Fruit fly (Drosophila melanogaster) whole organism, embryonic: Measurements from ENCODE around the gene CG13250.
A peak's percentile ranks its signal among the peaks of the same experiment; 100 is the strongest.

Experiments
- Atf3 ChIP-seq: fragments of 200-800 bp; sonication (Bioruptor generic); optimal IDR thresholded peaks from 3 replicates; lab custom pipeline; 2016; ENCODE audit warnings: missing biosample characterization, missing genetic modification characterization
- C15 ChIP-seq: fragments of 200-800 bp; sonication (Bioruptor generic); IDR thresholded peaks from 3 replicates; pipeline ENCODE4 v1.3.6; 2022; ENCODE audit warnings: missing biosample characterization, missing genetic modification characterization
- CG10654 ChIP-seq: fragments of 200-800 bp; sonication (Bioruptor generic); optimal IDR thresholded peaks from 2 replicates; lab custom pipeline; 2016; ENCODE audit warnings: missing biosample characterization, missing genetic modification characterization
- CG12219 ChIP-seq: fragments of 200-800 bp; sonication (Bioruptor generic); optimal IDR thresholded peaks from 3 replicates; lab custom pipeline; 2018; ENCODE audit warnings: missing biosample characterization, mild to moderate bottlenecking, missing genetic modification characterization
- CG14667 ChIP-seq: fragments of 200-800 bp; sonication (Bioruptor generic); IDR thresholded peaks from 2 replicates; pipeline ENCODE4 v1.3.6; 2022; ENCODE audit warnings: missing biosample characterization, missing genetic modification characterization
- CG15269 ChIP-seq: fragments of 200-800 bp; sonication (Bioruptor generic); optimal IDR thresholded peaks from 2 replicates; lab custom pipeline; 2018; ENCODE audit warnings: missing biosample characterization, mild to moderate bottlenecking, missing genetic modification characterization, moderate library complexity
- CG17829 ChIP-seq: fragments of 200-800 bp; optimal IDR thresholded peaks from 2 replicates; lab custom pipeline; 2019; ENCODE audit warnings: missing biosample characterization, mild to moderate bottlenecking, missing genetic modification characterization, moderate library complexity
- CG2116 ChIP-seq: fragments of 200-800 bp; sonication (Bioruptor generic); optimal IDR thresholded peaks from 3 replicates; lab custom pipeline; 2018; ENCODE audit warnings: missing biosample characterization, mild to moderate bottlenecking, missing genetic modification characterization
- CG32532 ChIP-seq: fragments of 200-800 bp; sonication (Bioruptor generic); IDR thresholded peaks from 2 replicates; pipeline ENCODE4 v1.3.6; 2022; ENCODE audit warnings: missing biosample characterization, missing genetic modification characterization
- CG33557 ChIP-seq: fragments of 200-800 bp; sonication (Bioruptor generic); optimal IDR thresholded peaks from 2 replicates; lab custom pipeline; 2019; ENCODE audit warnings: missing biosample characterization, mild to moderate bottlenecking, missing genetic modification characterization, moderate library complexity
- CG3995 ChIP-seq: fragments of 200-800 bp; sonication (Bioruptor generic); optimal IDR thresholded peaks from 3 replicates; lab custom pipeline; 2016; ENCODE audit warnings: missing biosample characterization, missing genetic modification characterization
- CG6791 ChIP-seq: fragments of 200-800 bp; sonication (Bioruptor generic); IDR thresholded peaks from 3 replicates; pipeline ENCODE4 v1.3.6; 2022; ENCODE audit warnings: missing biosample characterization, missing genetic modification characterization; ENCODE audit not compliant: partially characterized antibody
- CG7357 ChIP-seq: fragments of 200-800 bp; sonication (Bioruptor generic); IDR thresholded peaks from 3 replicates; pipeline ENCODE4 v1.3.6; 2022; ENCODE audit warnings: missing biosample characterization, missing genetic modification characterization
- CG8290 ChIP-seq, 3 experiments: fragments of 200-800 bp; sonication (Bioruptor generic); optimal IDR thresholded peaks; 2 replicates each; lab custom pipeline; 2016 to 2019; ENCODE audit warnings: missing biosample characterization in 3 of 3, missing genetic modification characterization in 3 of 3, mild to moderate bottlenecking in 2 of 3, moderate library complexity in 1 of 3
- CG9215 ChIP-seq: fragments of 200-800 bp; sonication (Bioruptor generic); IDR thresholded peaks from 2 replicates; pipeline ENCODE4 v1.3.6; 2022; ENCODE audit warnings: missing biosample characterization, missing genetic modification characterization
- Ets65A ChIP-seq: fragments of 200-800 bp; sonication (Bioruptor generic); peaks from one replicate; lab custom pipeline; 2016; ENCODE audit warnings: missing biosample characterization, missing genetic modification characterization
- Hmr ChIP-seq: fragments of 200-800 bp; sonication (Bioruptor generic); optimal IDR thresholded peaks from 3 replicates; lab custom pipeline; 2017; ENCODE audit warnings: mild to moderate bottlenecking, missing biosample characterization, missing genetic modification reagents, missing genetic modification characterization
- Med ChIP-seq: fragments of 200-800 bp; sonication (Bioruptor generic); peaks from one replicate; lab custom pipeline; 2016; ENCODE audit warnings: missing biosample characterization, missing genetic modification characterization, mild to moderate bottlenecking, inconsistent platforms, moderate library complexity
- Opbp ChIP-seq: fragments of 200-800 bp; sonication (Bioruptor generic); IDR thresholded peaks from 3 replicates; pipeline ENCODE4 v1.3.6; 2022; ENCODE audit warnings: missing biosample characterization, missing genetic modification characterization; ENCODE audit not compliant: partially characterized antibody
- Pdp1 ChIP-seq, 2 experiments: fragments of 200-800 bp; sonication (Bioruptor generic); optimal IDR thresholded peaks; 3 replicates each; lab custom pipeline; 2016; ENCODE audit warnings: missing biosample characterization in 2 of 2, missing genetic modification characterization in 2 of 2, mild to moderate bottlenecking in 1 of 2, moderate library complexity in 1 of 2
- Usf ChIP-seq: fragments of 200-800 bp; sonication (Bioruptor generic); optimal IDR thresholded peaks from 2 replicates; lab custom pipeline; 2017; ENCODE audit warnings: missing genotype, missing biosample characterization, missing genetic modification characterization
- aop ChIP-seq: fragments of 200-800 bp; sonication (Bioruptor generic); IDR thresholded peaks from 2 replicates; pipeline ENCODE4 v1.3.6; 2022; ENCODE audit warnings: missing biosample characterization, missing genetic modification characterization
- bcd ChIP-seq: fragments of 200-800 bp; sonication (Bioruptor generic); optimal IDR thresholded peaks from 2 replicates; lab custom pipeline; 2017; ENCODE audit warnings: missing biosample characterization, mild to moderate bottlenecking, missing genetic modification characterization
- chinmo ChIP-seq: fragments of 200-800 bp; sonication (Bioruptor generic); IDR thresholded peaks from 4 replicates; pipeline ENCODE4 v1.3.6; 2022; ENCODE audit warnings: missing biosample characterization, missing genetic modification characterization; ENCODE audit not compliant: partially characterized antibody
- dan ChIP-seq: fragments of 200-800 bp; sonication (Bioruptor generic); IDR thresholded peaks from 2 replicates; pipeline ENCODE4 v1.3.6; 2022; ENCODE audit warnings: missing biosample characterization, missing genetic modification characterization
- ftz-f1 ChIP-seq: fragments of 200-800 bp; sonication (Bioruptor generic); optimal IDR thresholded peaks from 2 replicates; lab custom pipeline; 2016; ENCODE audit warnings: missing biosample characterization, missing genetic modification characterization
- fu2 ChIP-seq: fragments of 200-800 bp; sonication (Bioruptor generic); optimal IDR thresholded peaks from 2 replicates; lab custom pipeline; 2016; ENCODE audit warnings: missing biosample characterization, missing genetic modification characterization
- gcm ChIP-seq: fragments of 200-800 bp; sonication (Bioruptor generic); optimal IDR thresholded peaks from 2 replicates; lab custom pipeline; 2019; ENCODE audit warnings: missing biosample characterization, mild to moderate bottlenecking, missing genetic modification characterization, moderate library complexity
- grn ChIP-seq: fragments of 200-800 bp; sonication (Bioruptor generic); optimal IDR thresholded peaks from 3 replicates; lab custom pipeline; 2017; ENCODE audit warnings: missing biosample characterization, missing genetic modification characterization
- jigr1 ChIP-seq: fragments of 200-800 bp; sonication (Bioruptor generic); IDR thresholded peaks from 3 replicates; pipeline ENCODE4 v1.3.6; 2022; ENCODE audit warnings: missing biosample characterization, missing genetic modification characterization
- lab ChIP-seq: fragments of 200-800 bp; sonication (Bioruptor generic); optimal IDR thresholded peaks from 3 replicates; lab custom pipeline; 2017; ENCODE audit warnings: missing biosample characterization, missing genetic modification characterization, mild to moderate bottlenecking, moderate library complexity, missing genetic modification reagents
- mirr ChIP-seq: fragments of 200-800 bp; sonication (Bioruptor generic); optimal IDR thresholded peaks from 3 replicates; lab custom pipeline; 2018; ENCODE audit warnings: missing biosample characterization, mild to moderate bottlenecking, missing genetic modification characterization
- nom ChIP-seq: fragments of 200-800 bp; sonication (Bioruptor generic); optimal IDR thresholded peaks from 2 replicates; lab custom pipeline; 2017; ENCODE audit warnings: missing biosample characterization, missing genetic modification characterization, mild to moderate bottlenecking, moderate library complexity, missing genetic modification reagents
- slp2 ChIP-seq: fragments of 200-800 bp; sonication (Bioruptor generic); optimal IDR thresholded peaks from 2 replicates; lab custom pipeline; 2016; ENCODE audit warnings: missing biosample characterization, missing genetic modification characterization
- stwl ChIP-seq: fragments of 200-800 bp; sonication (Bioruptor generic); optimal IDR thresholded peaks from 3 replicates; lab custom pipeline; 2018; ENCODE audit warnings: missing biosample characterization, mild to moderate bottlenecking, missing genetic modification characterization, moderate library complexity
- vvl ChIP-seq: fragments of 200-800 bp; sonication (Bioruptor generic); IDR thresholded peaks from 2 replicates; pipeline ENCODE4 v1.3.6; 2022; ENCODE audit warnings: missing biosample characterization, missing genetic modification characterization

The CG13250 gene

DNA sequence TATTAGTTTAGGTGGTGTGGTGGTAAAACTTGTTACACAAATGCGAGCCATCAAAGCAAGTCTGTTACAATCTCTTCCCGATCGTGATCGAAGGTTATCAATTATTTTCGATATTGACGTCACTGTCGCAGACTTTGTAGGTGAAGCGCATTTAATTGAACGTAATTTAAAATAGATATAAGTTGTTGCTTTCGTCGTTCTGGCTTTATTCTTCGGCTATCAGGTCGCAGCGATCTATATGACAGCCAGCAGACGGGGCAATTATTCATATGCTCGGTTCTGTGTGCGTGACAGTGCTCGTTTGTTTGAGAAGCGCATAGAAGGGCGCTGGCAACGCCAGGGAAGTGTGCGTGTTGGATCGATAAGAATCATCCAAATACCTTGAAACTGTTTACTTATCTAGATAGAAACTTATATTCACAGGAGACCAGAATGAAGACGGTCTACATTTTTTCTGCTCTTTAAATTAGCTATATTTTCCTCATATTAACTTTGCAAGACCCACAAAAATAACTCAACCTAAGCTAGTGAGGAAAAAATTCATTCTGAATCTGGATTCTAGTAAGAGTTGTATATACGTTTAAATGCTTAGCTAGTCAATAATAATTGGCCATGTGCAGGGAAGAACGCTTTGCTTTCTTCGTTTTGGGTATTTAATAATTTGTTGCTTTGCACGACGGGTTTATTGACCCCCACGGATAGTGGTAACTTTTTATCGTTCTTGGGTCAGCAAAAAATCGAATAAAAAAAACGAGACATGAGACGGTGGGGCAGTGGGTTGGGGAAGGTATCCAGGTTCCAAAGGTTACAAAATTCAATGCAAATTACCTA is 2.9 kb upstream of the CG13250 start:
- TF ChIP-seq Pdp1 (GFP tag; optimal IDR thresholded peaks at IDR 0.05; lab: Kevin White, UChicago) (peak in 1 of 2 experiments; percentile 18), grn (peak; percentile 63), mirr (GFP tag; lab: Kevin White, UChicago) (peak; percentile 8), CG9215 (GFP tag; lab: Robert Waterston, UW) (no peak), dan (GFP tag; lab: Robert Waterston, UW) (no peak), CG14667 (GFP tag; lab: Robert Waterston, UW) (no peak), CG17829 (tag; lab: Kevin White, UChicago) (peak; percentile 99), jigr1 (GFP tag; lab: Robert Waterston, UW) (no peak), chinmo (GFP tag; lab: Robert Waterston, UW) (0 out of 4 replicates have a peak, but pooled peaks have one; percentile 40), CG2116 (peak; percentile 16), Hmr (GFP tag; lab: Kevin White, UChicago) (peak; percentile 14), Usf (GFP tag; lab: Kevin White, UChicago) (no peak), CG12219 (GFP tag; lab: Kevin White, UChicago) (no peak), Med (GFP tag; lab: Kevin White, UChicago) (peak; percentile 66), CG7357 (no peak), Ets65A (GFP tag; lab: Kevin White, UChicago) (peak; percentile 60), CG10654 (GFP tag; lab: Kevin White, UChicago) (no peak), lab (GFP tag; lab: Kevin White, UChicago) (peak; percentile 46), CG33557 (GFP tag; lab: Kevin White, UChicago) (no peak), CG6791 (GFP tag; lab: Robert Waterston, UW) (0 out of 3 replicates have a peak, but pooled peaks have one; percentile 9), CG8290 (GFP tag; optimal IDR thresholded peaks at IDR 0.05; lab: Kevin White, UChicago) (peak; percentile 27), CG8290 (tag; optimal IDR thresholded peaks at IDR 0.05; lab: Kevin White, UChicago) (peak; percentile 41 to 46), Atf3 (GFP tag; lab: Kevin White, UChicago) (no peak), ftz-f1 (GFP tag; lab: Kevin White, UChicago) (no peak), vvl (GFP tag; lab: Robert Waterston, UW) (0 out of 2 replicates have a peak, but pooled peaks have one; percentile 6), CG15269 (no peak), C15 (GFP tag; lab: Robert Waterston, UW) (0 out of 3 replicates have a peak, but pooled peaks have one; percentile 22), stwl (tag; lab: Kevin White, UChicago) (peak; percentile 53), Opbp (GFP tag; lab: Robert Waterston, UW) (0 out of 3 replicates have a peak, but pooled peaks have one; percentile 31)

DNA sequence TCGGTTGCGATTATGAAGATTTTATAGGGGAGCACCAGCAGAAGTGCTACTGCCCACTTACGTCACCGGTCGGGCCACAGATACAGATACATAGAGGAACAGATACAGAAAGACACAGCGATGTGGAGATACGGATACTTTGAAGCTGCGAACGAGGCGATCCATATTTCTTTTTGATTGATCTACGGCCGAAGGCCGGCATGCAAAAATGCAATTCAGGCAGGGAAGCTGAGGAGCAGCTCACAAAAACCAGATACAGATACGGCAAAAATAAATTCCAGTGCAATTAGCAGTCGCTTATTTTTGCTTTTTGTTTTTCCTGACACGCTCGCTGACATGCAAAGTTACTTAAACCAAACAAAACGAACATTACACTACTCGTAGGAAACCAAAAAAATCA is 2.3 kb upstream of the CG13250 start:
- TF ChIP-seq aop (no peak), CG6791 (GFP tag; lab: Robert Waterston, UW) (peak; percentile 57; the same call in 1 of the 3 replicates), nom (GFP tag; lab: Kevin White, UChicago) (no peak), gcm (peak; percentile 29), CG32532 (GFP tag; lab: Robert Waterston, UW) (peak; percentile 36; the same call in 1 of the 2 replicates), Pdp1 (GFP tag; optimal IDR thresholded peaks at IDR 0.05; lab: Kevin White, UChicago) (peak in 1 of 2 experiments; percentile 39), chinmo (GFP tag; lab: Robert Waterston, UW) (0 out of 4 replicates have a peak, but pooled peaks have one; percentile 46), bcd (GFP tag; lab: Kevin White, UChicago) (no peak), slp2 (GFP tag; lab: Kevin White, UChicago) (no peak), fu2 (no peak), Ets65A (GFP tag; lab: Kevin White, UChicago) (peak; percentile 2), CG3995 (GFP tag; lab: Kevin White, UChicago) (no peak)
- TF ChIP-seq, all 482 proteins: peak for 6
